Worm (Caenorhabditis elegans): Measurements from ENCODE around the gene timp-1.

- TF ChIP-seq B0310.2 (tag; optimal IDR thresholded peaks at IDR 0.05): no peak
- no peak for TF ChIP-seq scrt-1 (GFP tag; IDR thresholded peaks at IDR 0.05)
- TF ChIP-seq ama-1 (optimal IDR thresholded peaks at IDR 0.05): no peak
- TF ChIP-seq ceh-13 (GFP tag; optimal IDR thresholded peaks at IDR 0.05): no peak
These were observed 10.0 kb upstream of the timp-1 start for ce11 chrV:8196993-8197392.
